Fruit fly (Drosophila melanogaster) whole organism, embryonic: ENCODE results near the gene PIG-B.

ENCODE experiments used
- Atf6 ChIP-seq: fragments of 200-800 bp; sonication (Bioruptor generic); IDR thresholded peaks from 2 replicates; pipeline ENCODE4 v1.3.6; 2022; ENCODE audit warnings: missing biosample characterization, missing genetic modification characterization
- BEAF-32 ChIP-seq: fragments of 200-800 bp; sonication (Bioruptor generic); optimal IDR thresholded peaks from 3 replicates; lab custom pipeline; 2017; ENCODE audit warnings: missing biosample characterization, missing genetic modification characterization, mild to moderate bottlenecking, moderate library complexity, missing genetic modification reagents
- BtbVII ChIP-seq: fragments of 200-800 bp; sonication (Bioruptor generic); optimal IDR thresholded peaks from 3 replicates; lab custom pipeline; 2017; ENCODE audit warnings: missing biosample characterization, mild to moderate bottlenecking, missing genetic modification characterization
- CG11398 ChIP-seq: fragments of 200-800 bp; sonication (Bioruptor generic); optimal IDR thresholded peaks from 2 replicates; lab custom pipeline; 2016; ENCODE audit warnings: missing biosample characterization, missing genetic modification characterization
- CG12071 ChIP-seq: fragments of 200-800 bp; sonication (Bioruptor generic); optimal IDR thresholded peaks from 3 replicates; lab custom pipeline; 2018; ENCODE audit warnings: missing biosample characterization, mild to moderate bottlenecking, missing genetic modification characterization
- CG15011 ChIP-seq: fragments of 200-800 bp; sonication (Bioruptor generic); optimal IDR thresholded peaks from 3 replicates; lab custom pipeline; 2018; ENCODE audit warnings: missing biosample characterization, mild to moderate bottlenecking, missing genetic modification characterization
- CG16863 ChIP-seq: fragments of 200-800 bp; sonication (Bioruptor generic); optimal IDR thresholded peaks from 3 replicates; lab custom pipeline; 2016; ENCODE audit warnings: missing biosample characterization, missing genetic modification characterization
- CG17186 ChIP-seq: fragments of 200-800 bp; sonication (Bioruptor generic); optimal IDR thresholded peaks from 3 replicates; lab custom pipeline; 2017; ENCODE audit warnings: missing biosample characterization, missing genetic modification reagents, missing genetic modification characterization
- CG17361 ChIP-seq: fragments of 200-800 bp; sonication (Bioruptor generic); IDR thresholded peaks from 3 replicates; pipeline ENCODE4 v1.3.6; 2022; ENCODE audit warnings: missing biosample characterization, missing genetic modification characterization
- CG17612 ChIP-seq: fragments of 200-800 bp; sonication (Bioruptor generic); IDR thresholded peaks from 2 replicates; pipeline ENCODE4 v1.3.6; 2022; ENCODE audit warnings: missing biosample characterization, missing genetic modification characterization
- CG18011 ChIP-seq: fragments of 200-800 bp; sonication (Bioruptor generic); optimal IDR thresholded peaks from 2 replicates; lab custom pipeline; 2017; ENCODE audit warnings: missing biosample characterization, missing genetic modification characterization, mild to moderate bottlenecking, moderate library complexity, missing genotype
- CG2678 ChIP-seq: fragments of 200-800 bp; sonication (Bioruptor generic); optimal IDR thresholded peaks from 3 replicates; lab custom pipeline; 2019; ENCODE audit warnings: missing biosample characterization, mild to moderate bottlenecking, missing genetic modification characterization, moderate library complexity
- CG31441 ChIP-seq: fragments of 200-800 bp; sonication (Bioruptor generic); IDR thresholded peaks from 2 replicates; pipeline ENCODE4 v1.3.6; 2022; ENCODE audit warnings: missing biosample characterization, missing genetic modification characterization
- CG32767 ChIP-seq: fragments of 200-800 bp; sonication (Bioruptor generic); IDR thresholded peaks from 2 replicates; pipeline ENCODE4 v1.3.6; 2022; ENCODE audit warnings: missing biosample characterization, missing genetic modification characterization
- CG3726 ChIP-seq: fragments of 200-800 bp; sonication (Bioruptor generic); IDR thresholded peaks from 3 replicates; pipeline ENCODE4, ENCODE4 v1.3.6; 2022; ENCODE audit warnings: missing biosample characterization, missing genetic modification characterization
- CG4617 ChIP-seq: fragments of 200-800 bp; sonication (Bioruptor generic); optimal IDR thresholded peaks from 3 replicates; lab custom pipeline; 2016; ENCODE audit warnings: missing biosample characterization, missing genetic modification characterization, borderline replicate concordance
- CG5245 ChIP-seq: fragments of 200-800 bp; sonication (Bioruptor generic); optimal IDR thresholded peaks from 3 replicates; lab custom pipeline; 2016; ENCODE audit warnings: missing biosample characterization, missing genetic modification characterization
- CG6683 ChIP-seq: fragments of 200-800 bp; sonication (Bioruptor generic); optimal IDR thresholded peaks from 2 replicates; lab custom pipeline; 2017; ENCODE audit warnings: missing biosample characterization, mild to moderate bottlenecking, missing genetic modification characterization, missing genetic modification reagents
- CG8478 ChIP-seq: fragments of >200 bp; optimal IDR thresholded peaks from 2 replicates; lab custom pipeline; 2018
- Camta ChIP-seq: fragments of 200-800 bp; sonication (Bioruptor generic); optimal IDR thresholded peaks from 2 replicates; lab custom pipeline; 2016; ENCODE audit warnings: missing biosample characterization, missing genetic modification characterization
- D ChIP-seq, 2 experiments: fragments of 200-800 bp in 1 of 2; fragments of >200 bp in 1 of 2; sonication (Bioruptor generic) in 1 of 2; optimal IDR thresholded peaks; 2 replicates in 1 of 2; 3 replicates in 1 of 2; lab custom pipeline; 2017; ENCODE audit warnings: mild to moderate bottlenecking in 1 of 2, missing biosample characterization in 1 of 2, missing genetic modification characterization in 1 of 2, missing genetic modification reagents in 1 of 2
- Deaf1 ChIP-seq: fragments of 200-800 bp; optimal IDR thresholded peaks from 3 replicates; lab custom pipeline; 2019; ENCODE audit warnings: missing biosample characterization, mild to moderate bottlenecking, missing genetic modification characterization, moderate library complexity
- Ets65A ChIP-seq: fragments of 200-800 bp; sonication (Bioruptor generic); peaks from one replicate; lab custom pipeline; 2016; ENCODE audit warnings: missing biosample characterization, missing genetic modification characterization
- H15 ChIP-seq: fragments of 200-800 bp; sonication (Bioruptor generic); IDR thresholded peaks from 3 replicates; pipeline ENCODE4 v1.3.6; 2022; ENCODE audit warnings: missing biosample characterization, missing genetic modification characterization
- Hr51 ChIP-seq, 2 experiments: fragments of 200-800 bp; sonication (Bioruptor generic); optimal IDR thresholded peaks; 2 replicates in 1 of 2; 3 replicates in 1 of 2; lab custom pipeline; 2016 to 2018; ENCODE audit warnings: missing biosample characterization in 2 of 2, missing genetic modification characterization in 2 of 2, mild to moderate bottlenecking in 1 of 2, moderate library complexity in 1 of 2
- Lim3 ChIP-seq: fragments of 200-800 bp; sonication (Bioruptor generic); IDR thresholded peaks from 2 replicates; pipeline ENCODE4 v1.3.6; 2022; ENCODE audit warnings: missing biosample characterization, missing genetic modification characterization
- Med ChIP-seq: fragments of 200-800 bp; sonication (Bioruptor generic); peaks from one replicate; lab custom pipeline; 2016; ENCODE audit warnings: missing biosample characterization, missing genetic modification characterization, mild to moderate bottlenecking, inconsistent platforms, moderate library complexity
- Rx ChIP-seq: fragments of 200-800 bp; sonication (Bioruptor generic); IDR thresholded peaks from 2 replicates; pipeline ENCODE4 v1.3.6; 2022; ENCODE audit warnings: missing biosample characterization, missing genetic modification characterization
- Usf ChIP-seq: fragments of 200-800 bp; sonication (Bioruptor generic); optimal IDR thresholded peaks from 2 replicates; lab custom pipeline; 2017; ENCODE audit warnings: missing genotype, missing biosample characterization, missing genetic modification characterization
- Xbp1 ChIP-seq: fragments of 200-800 bp; sonication (Bioruptor generic); optimal IDR thresholded peaks from 3 replicates; lab custom pipeline; 2016; ENCODE audit warnings: missing biosample characterization, mild to moderate bottlenecking, missing genetic modification characterization
- YL-1 ChIP-seq: fragments of 200-800 bp; sonication (Bioruptor generic); optimal IDR thresholded peaks from 3 replicates; lab custom pipeline; 2017; ENCODE audit warnings: missing biosample characterization, mild to moderate bottlenecking, missing genetic modification characterization
- ab ChIP-seq: fragments of 200-800 bp; sonication (Bioruptor generic); optimal IDR thresholded peaks from 2 replicates; lab custom pipeline; 2016; ENCODE audit warnings: missing biosample characterization, missing genetic modification characterization
- ara ChIP-seq: fragments of 200-800 bp; sonication (Bioruptor generic); IDR thresholded peaks from 2 replicates; pipeline ENCODE4 v1.3.6; 2022; ENCODE audit warnings: missing biosample characterization, missing genetic modification characterization
- crol ChIP-seq: fragments of 200-800 bp; sonication (Bioruptor generic); IDR thresholded peaks from 2 replicates; pipeline ENCODE4 v1.3.6; 2022; ENCODE audit warnings: missing biosample characterization, missing genetic modification characterization
- crp ChIP-seq, 2 experiments: fragments of 200-800 bp; sonication (Bioruptor generic); optimal IDR thresholded peaks; 2 replicates in 1 of 2; 3 replicates in 1 of 2; lab custom pipeline; 2017; ENCODE audit warnings: missing biosample characterization in 2 of 2, missing genetic modification characterization in 2 of 2, mild to moderate bottlenecking in 1 of 2, moderate library complexity in 1 of 2
- eyg ChIP-seq: fragments of 200-800 bp; sonication (Bioruptor generic); optimal IDR thresholded peaks from 3 replicates; lab custom pipeline; 2016; ENCODE audit warnings: missing biosample characterization, missing genetic modification characterization
- grn ChIP-seq: fragments of 200-800 bp; sonication (Bioruptor generic); optimal IDR thresholded peaks from 3 replicates; lab custom pipeline; 2017; ENCODE audit warnings: missing biosample characterization, missing genetic modification characterization
- gsb ChIP-seq: fragments of 200-800 bp; sonication (Bioruptor generic); IDR thresholded peaks from 2 replicates; pipeline ENCODE4 v1.3.6; 2022; ENCODE audit warnings: missing biosample characterization, missing genetic modification characterization
- jumu ChIP-seq: fragments of 200-800 bp; sonication (Bioruptor generic); optimal IDR thresholded peaks from 3 replicates; lab custom pipeline; 2016; ENCODE audit warnings: missing biosample characterization, missing genetic modification characterization
- pita ChIP-seq: fragments of 200-800 bp; sonication (Bioruptor generic); optimal IDR thresholded peaks from 2 replicates; lab custom pipeline; 2017; ENCODE audit warnings: missing biosample characterization, mild to moderate bottlenecking, missing genetic modification characterization
- prd ChIP-seq, 3 experiments: fragments of >200 bp in 2 of 3; fragments of 200-800 bp in 1 of 3; sonication (Bioruptor generic) in 1 of 3; optimal IDR thresholded peaks in 2 of 3; IDR thresholded peaks in 1 of 3; 2 replicates in 2 of 3; 3 replicates in 1 of 3; pipeline versions ENCODE4 v1.3.6 to Lab custom; 2017 to 2022; ENCODE audit warnings: missing biosample characterization in 1 of 3, missing genetic modification characterization in 1 of 3
- row ChIP-seq: fragments of 200-800 bp; sonication (Bioruptor generic); IDR thresholded peaks from 3 replicates; pipeline ENCODE4 v1.3.6; 2022; ENCODE audit warnings: missing biosample characterization, missing genetic modification characterization
- sens-2 ChIP-seq: fragments of 200-800 bp; sonication (Bioruptor generic); IDR thresholded peaks from 2 replicates; pipeline ENCODE4 v1.3.6; 2022; ENCODE audit warnings: missing biosample characterization, missing genetic modification characterization
- ssp ChIP-seq: fragments of 200-800 bp; sonication (Bioruptor generic); IDR thresholded peaks from 2 replicates; pipeline ENCODE4 v1.3.6; 2022; ENCODE audit warnings: missing biosample characterization, missing genetic modification characterization
- sug ChIP-seq: fragments of 200-800 bp; optimal IDR thresholded peaks from 2 replicates; lab custom pipeline; 2019; ENCODE audit warnings: missing biosample characterization, mild to moderate bottlenecking, missing genetic modification characterization, moderate library complexity
- tll ChIP-seq, 2 experiments: fragments of 200-800 bp in 1 of 2; fragments of >200 bp in 1 of 2; sonication (Bioruptor generic) in 1 of 2; optimal IDR thresholded peaks; 2 replicates each; lab custom pipeline; 2017 to 2019; ENCODE audit warnings: missing biosample characterization in 2 of 2, missing genetic modification characterization in 2 of 2, mild to moderate bottlenecking in 1 of 2, moderate library complexity in 1 of 2
- tna ChIP-seq: fragments of 200-800 bp; sonication (Bioruptor generic); IDR thresholded peaks from 2 replicates; pipeline ENCODE4 v1.3.6; 2022; ENCODE audit warnings: missing biosample characterization, missing genetic modification characterization; ENCODE audit not compliant: partially characterized antibody
- trh ChIP-seq: fragments of 200-800 bp; sonication (Bioruptor generic); optimal IDR thresholded peaks from 2 replicates; lab custom pipeline; 2016; ENCODE audit warnings: missing biosample characterization, missing genetic modification characterization
- zfh1 ChIP-seq: fragments of 200-800 bp; sonication (Bioruptor generic); IDR thresholded peaks from 3 replicates; pipeline ENCODE4 v1.3.6; 2022; ENCODE audit warnings: missing biosample characterization, missing genetic modification characterization

The PIG-B gene

dm6 chr3L:3825884-3826283, 14.8 kb downstream of the PIG-B start (continued):
- TF ChIP-seq prd (optimal IDR thresholded peaks at IDR 0.05; lab: Kevin White, UChicago) = no peak
- no peak for TF ChIP-seq prd (GFP tag; IDR thresholded peaks at IDR 0.05; lab: Robert Waterston, UW)
- TF ChIP-seq CG4617 = no peak
- TF ChIP-seq Med (GFP tag; lab: Kevin White, UChicago) = peak; percentile 8
- no peak for TF ChIP-seq Xbp1 (GFP tag; lab: Kevin White, UChicago)
- peak; percentile 82 for TF ChIP-seq Deaf1 (tag; lab: Kevin White, UChicago)

DNA sequence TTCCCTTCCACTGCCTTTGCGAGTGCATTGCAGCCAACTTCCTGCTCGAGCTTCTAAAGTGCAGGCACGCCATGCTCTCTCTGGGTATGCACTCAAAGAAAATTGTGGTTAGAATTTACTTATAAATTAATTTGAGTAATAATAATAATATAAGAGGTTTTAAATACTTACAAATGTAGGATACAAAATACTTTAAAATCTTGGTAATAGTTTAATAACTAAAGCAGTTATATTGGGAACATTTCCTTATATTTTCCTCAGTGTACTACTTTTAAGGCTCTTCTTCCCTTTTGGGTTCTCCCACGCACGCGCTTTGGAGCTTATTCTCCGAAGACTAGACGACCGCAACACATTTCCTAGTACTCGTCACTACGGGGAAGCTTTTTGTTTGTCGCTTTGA, 15.5 kb downstream of the PIG-B start:
- TF ChIP-seq CG15011 (GFP tag; lab: Kevin White, UChicago) (peak; percentile 50), Camta (GFP tag; lab: Kevin White, UChicago) (no peak), row (GFP tag; lab: Robert Waterston, UW) (peak; percentile 91), CG18011 (GFP tag; lab: Kevin White, UChicago) (peak; percentile 43), CG31441 (peak; percentile 86), CG5245 (GFP tag; lab: Kevin White, UChicago) (peak; percentile 36), CG16863 (GFP tag; lab: Kevin White, UChicago) (no peak), Hr51 (GFP tag; optimal IDR thresholded peaks at IDR 0.05; lab: Kevin White, UChicago) (peak in 1 of 2 experiments; percentile 91), Atf6 (GFP tag; lab: Robert Waterston, UW) (peak; percentile 91), CG32767 (GFP tag; lab: Robert Waterston, UW) (peak; percentile 80), gsb (GFP tag; lab: Robert Waterston, UW) (peak; percentile 58), CG3726 (0 out of 3 replicates have a peak, but pooled peaks have one; percentile 50), Rx (no peak), sug (tag; lab: Kevin White, UChicago) (peak; percentile 79), tna (no peak), crol (GFP tag; lab: Robert Waterston, UW) (peak; percentile 39; the same call in 1 of the 2 replicates), CG6683 (GFP tag; lab: Kevin White, UChicago) (peak; percentile 82), CG8478 (lab: Kevin White, UChicago) (no peak), CG2678 (peak; percentile 95), BEAF-32 (GFP tag; lab: Kevin White, UChicago) (no peak), CG17186 (no peak), jumu (GFP tag; lab: Kevin White, UChicago) (no peak), Ets65A (GFP tag; lab: Kevin White, UChicago) (peak; percentile 7), zfh1 (GFP tag; lab: Robert Waterston, UW) (peak; percentile 61; the same call in 2 of the 3 replicates), eyg (no peak), crp (GFP tag; optimal IDR thresholded peaks at IDR 0.05; lab: Kevin White, UChicago) (peak in 1 of 2 experiments; percentile 17), trh (peak; percentile 54), CG12071 (GFP tag; lab: Kevin White, UChicago) (peak; percentile 29), CG11398 (GFP tag; lab: Kevin White, UChicago) (no peak), sens-2 (GFP tag; lab: Robert Waterston, UW) (no peak), Usf (GFP tag; lab: Kevin White, UChicago) (peak; percentile 17), ssp (peak; percentile 47; the same call in 1 of the 2 replicates), YL-1 (GFP tag; lab: Kevin White, UChicago) (peak; percentile 31), Lim3 (GFP tag; lab: Robert Waterston, UW) (no peak), grn (GFP tag; lab: Kevin White, UChicago) (no peak), H15 (GFP tag; lab: Robert Waterston, UW) (peak; percentile 46; the same call in 2 of the 3 replicates), D (optimal IDR thresholded peaks at IDR 0.05; lab: Kevin White, UChicago) (no peak), D (GFP tag; optimal IDR thresholded peaks at IDR 0.05; lab: Kevin White, UChicago) (peak; percentile 76), ara (GFP tag; lab: Robert Waterston, UW) (peak; percentile 56; the same call in 1 of the 2 replicates), tll (GFP tag; optimal IDR thresholded peaks at IDR 0.05; lab: Kevin White, UChicago) (no peak), CG17612 (peak; percentile 50), BtbVII (peak; percentile 76), ab (GFP tag; lab: Kevin White, UChicago) (no peak), CG17361 (GFP tag; lab: Robert Waterston, UW) (peak; percentile 81), pita (GFP tag; lab: Kevin White, UChicago) (no peak)
